Fruit fly (Drosophila melanogaster): ENCODE results near the gene CG16782.

DNA sequence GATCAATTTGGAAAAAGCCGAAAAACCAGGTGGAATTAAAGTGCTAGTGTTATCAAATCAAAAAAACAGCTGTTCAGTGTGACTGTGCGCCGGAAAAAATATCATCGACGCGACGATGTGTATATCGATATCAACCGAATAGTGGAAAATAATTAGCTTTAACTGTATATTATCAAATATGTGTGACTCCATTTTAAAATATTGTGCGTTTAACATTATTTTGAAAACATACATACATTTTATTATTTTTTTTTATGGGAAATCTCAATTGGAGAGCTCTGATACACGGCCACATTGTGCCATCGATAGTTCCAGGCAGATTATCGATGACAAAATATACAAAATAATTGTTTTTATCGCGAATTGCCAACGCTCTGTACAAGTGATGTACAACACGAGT lies 25.3 kb upstream of the CG16782 start, which contains the start of the genes CG14270 and CG10803:
- TF ChIP-seq Dek (tag; optimal IDR thresholded peaks at IDR 0.05) = no peak
- TF ChIP-seq kni (GFP tag; optimal IDR thresholded peaks at IDR 0.05) = no peak
- TF ChIP-seq CG43689 (GFP tag; IDR thresholded peaks at IDR 0.05) = no peak
- no peak for TF ChIP-seq CG42726 (GFP tag; IDR thresholded peaks at IDR 0.05; ENCODE audit: partially characterized antibody)
- no peak for TF ChIP-seq Oaz (GFP tag; IDR thresholded peaks at IDR 0.05)
- no peak for TF ChIP-seq CG6854 (GFP tag; optimal IDR thresholded peaks at IDR 0.05)
- TF ChIP-seq CG10462 (GFP tag; optimal IDR thresholded peaks at IDR 0.05) = no peak
- no peak for TF ChIP-seq CG3281 (GFP tag; optimal IDR thresholded peaks at IDR 0.05)
